Fruit fly (Drosophila melanogaster): ENCODE data around the gene Fer1.

- TF ChIP-seq crc (GFP tag; optimal IDR thresholded peaks at IDR 0.05) (no peak), amos (GFP tag; IDR thresholded peaks at IDR 0.05; ENCODE audit: partially characterized antibody) (no peak), lilli (GFP tag; optimal IDR thresholded peaks at IDR 0.05) (no peak), CG17361 (GFP tag; IDR thresholded peaks at IDR 0.05) (no peak), sug (tag; optimal IDR thresholded peaks at IDR 0.05) (no peak), Ada2b (GFP tag; IDR thresholded peaks at IDR 0.05) (no peak)
These were observed 35.5 kb downstream of the Fer1 start for dm6 chr3R:7171384-7172099.

Measured in whole organism, embryonic.